Fruit fly (Drosophila melanogaster) Kc167 (cell line): ENCODE data around the gene CG6015.

ENCODE experiments used
- h ChIP-seq: fragments of >200 bp; optimal IDR thresholded peaks from 3 replicates; lab custom pipeline; 2018; ENCODE audit warnings: missing external identifiers
- insv ChIP-seq: fragments of >200 bp; optimal IDR thresholded peaks from 3 replicates; lab custom pipeline; 2018; ENCODE audit warnings: missing external identifiers
- psq ChIP-seq: fragments of >200 bp; optimal IDR thresholded peaks from 2 replicates; lab custom pipeline; 2017; ENCODE audit warnings: missing external identifiers
- ttk ChIP-seq: sonication (Bioruptor generic); optimal IDR thresholded peaks from 2 replicates; lab custom pipeline; 2017; ENCODE audit warnings: missing external identifiers

dm6 chr3R:22044443-22044970 lies 10.4 kb upstream of the CG6015 start:
- TF ChIP-seq h (lab: Kevin White, UChicago) (no peak), insv (lab: Kevin White, UChicago) (no peak), ttk (no peak), psq (lab: Kevin White, UChicago) (no peak)
